Worm (Caenorhabditis elegans): ENCODE data around the gene cam-1.

Gene cam-1

DNA sequence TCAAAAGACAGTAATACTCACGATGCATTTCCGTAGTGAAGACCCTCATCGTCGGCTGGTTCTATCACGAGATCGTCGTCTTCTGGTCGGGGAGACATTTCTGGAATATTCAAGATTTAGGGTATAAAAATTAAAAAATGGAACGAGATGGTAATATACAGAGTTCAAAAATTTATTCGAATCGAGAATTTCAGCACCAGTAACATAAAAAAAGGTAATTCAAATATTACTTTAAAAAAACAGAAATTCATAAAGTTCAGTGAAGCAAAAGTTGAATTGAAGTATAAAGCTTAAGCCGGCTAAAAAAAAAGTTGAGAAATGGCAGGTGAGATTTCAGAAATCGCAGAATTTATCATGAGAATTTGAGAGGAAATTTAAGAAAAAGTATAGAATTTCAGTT lies at the start of gene cam-1:
cam-1 (minus strand) TSS at position 101 of the 400 bp plus-strand sequence.
- TF ChIP-seq nhr-237 (tag; optimal IDR thresholded peaks at IDR 0.05) = no peak
- TF ChIP-seq bed-3 (GFP tag; optimal IDR thresholded peaks at IDR 0.05) = no peak
- TF ChIP-seq sem-2 (GFP tag; optimal IDR thresholded peaks at IDR 0.05) = no peak
- TF ChIP-seq ceh-43 (GFP tag; optimal IDR thresholded peaks at IDR 0.05) = no peak
- TF ChIP-seq nhr-2 (tag; optimal IDR thresholded peaks at IDR 0.05) = no peak
- no peak for TF ChIP-seq unc-120 (tag; optimal IDR thresholded peaks at IDR 0.05; ENCODE audit: poor library complexity, severe bottlenecking)
- no peak for TF ChIP-seq M03D4.4 (tag; optimal IDR thresholded peaks at IDR 0.05)
- TF ChIP-seq hlh-1 (tag; optimal IDR thresholded peaks at IDR 0.05) = no peak
- TF ChIP-seq nhr-76 (tag; optimal IDR thresholded peaks at IDR 0.05) = no peak

DNA sequence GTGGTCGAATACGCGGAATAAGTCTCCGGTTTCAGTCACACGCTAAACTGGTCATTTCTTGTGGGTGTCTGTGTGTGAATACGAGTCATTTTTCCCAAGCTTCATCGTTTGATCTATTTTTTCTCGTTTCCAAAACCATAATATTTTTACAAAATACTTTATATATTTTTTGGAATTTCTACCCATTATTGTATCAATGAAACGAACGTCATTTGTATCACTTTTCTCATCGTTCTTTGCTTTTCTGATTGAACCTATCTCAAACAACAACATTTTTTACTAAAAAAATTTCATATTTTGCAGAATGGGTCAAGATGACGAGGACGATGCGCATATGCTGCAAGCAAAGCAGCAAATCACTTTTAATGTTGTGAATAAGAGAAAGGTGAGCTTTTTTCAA lies 48.1 kb upstream of the cam-1 start, which contains the start of gene mel-11:
mel-11 (plus strand) TSS at position 301 of the 400 bp plus-strand sequence.
- no peak for TF ChIP-seq sptf-1 (tag; optimal IDR thresholded peaks at IDR 0.05)
- no peak for TF ChIP-seq hlh-1 (tag; optimal IDR thresholded peaks at IDR 0.05)
- TF ChIP-seq drap-1 (GFP tag; optimal IDR thresholded peaks at IDR 0.05) = no peak
- TF ChIP-seq ceh-83 (GFP tag; optimal IDR thresholded peaks at IDR 0.05) = no peak
- no peak for TF ChIP-seq tbx-8 (GFP tag; optimal IDR thresholded peaks at IDR 0.05)
- no peak for TF ChIP-seq flh-1 (GFP tag; optimal IDR thresholded peaks at IDR 0.05)
- TF ChIP-seq nhr-12 (tag; optimal IDR thresholded peaks at IDR 0.05) = no peak
- no peak for TF ChIP-seq mab-5 (tag; optimal IDR thresholded peaks at IDR 0.05)

DNA sequence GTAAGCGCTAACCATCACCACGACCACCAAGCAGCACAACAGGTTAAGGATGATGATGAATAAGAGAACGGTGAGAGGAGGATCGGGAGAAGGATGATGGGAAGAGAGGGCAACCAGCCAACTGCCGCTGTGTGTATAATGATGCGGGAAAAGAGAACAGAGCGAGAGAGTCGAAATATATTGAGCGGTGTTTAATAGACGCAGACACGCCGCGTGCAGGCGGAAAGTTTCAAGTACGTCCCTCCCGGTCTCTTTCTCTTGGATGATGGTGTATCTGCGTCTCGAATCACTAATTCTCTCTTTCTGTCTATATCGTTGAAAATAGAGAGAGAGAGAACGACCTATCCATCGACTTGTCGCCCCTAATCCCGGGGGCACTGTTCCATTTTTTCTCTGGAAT lies 46.6 kb upstream of the cam-1 start:
- TF ChIP-seq nhr-237 (tag; optimal IDR thresholded peaks at IDR 0.05) (peak; percentile 7), ztf-11 (tag; optimal IDR thresholded peaks at IDR 0.05) (peak; percentile 59), unc-62 (GFP tag; optimal IDR thresholded peaks at IDR 0.05) (peak; percentile 53), pha-4 (tag; optimal IDR thresholded peaks at IDR 0.05) (peak; percentile 82), unc-39 (tag; optimal IDR thresholded peaks at IDR 0.05) (no peak), nhr-12 (tag; optimal IDR thresholded peaks at IDR 0.05) (no peak), cnd-1 (tag; optimal IDR thresholded peaks at IDR 0.05) (peak; percentile 26), snpc-4 (tag; optimal IDR thresholded peaks at IDR 0.05) (no peak), M03D4.4 (tag; optimal IDR thresholded peaks at IDR 0.05) (peak; percentile 1), lsy-2 (tag; optimal IDR thresholded peaks at IDR 0.05) (peak; percentile 11), blmp-1 (tag; optimal IDR thresholded peaks at IDR 0.05) (no peak), bed-3 (GFP tag; optimal IDR thresholded peaks at IDR 0.05) (no peak), ceh-43 (GFP tag; optimal IDR thresholded peaks at IDR 0.05) (no peak), sptf-1 (tag; optimal IDR thresholded peaks at IDR 0.05) (peak; percentile 33), zip-8 (tag; optimal IDR thresholded peaks at IDR 0.05) (no peak), ham-2 (GFP tag; optimal IDR thresholded peaks at IDR 0.05) (peak; percentile 79), lin-13 (tag; optimal IDR thresholded peaks at IDR 0.05) (peak; percentile 43), unc-120 (tag; optimal IDR thresholded peaks at IDR 0.05; ENCODE audit: poor library complexity, severe bottlenecking) (peak; percentile 16), mep-1 (tag; optimal IDR thresholded peaks at IDR 0.05) (peak; percentile 9), hlh-1 (tag; optimal IDR thresholded peaks at IDR 0.05) (peak; percentile 83), mls-2 (tag; optimal IDR thresholded peaks at IDR 0.05) (peak; percentile 54), ces-1 (GFP tag; optimal IDR thresholded peaks at IDR 0.05) (peak; percentile 57)

DNA sequence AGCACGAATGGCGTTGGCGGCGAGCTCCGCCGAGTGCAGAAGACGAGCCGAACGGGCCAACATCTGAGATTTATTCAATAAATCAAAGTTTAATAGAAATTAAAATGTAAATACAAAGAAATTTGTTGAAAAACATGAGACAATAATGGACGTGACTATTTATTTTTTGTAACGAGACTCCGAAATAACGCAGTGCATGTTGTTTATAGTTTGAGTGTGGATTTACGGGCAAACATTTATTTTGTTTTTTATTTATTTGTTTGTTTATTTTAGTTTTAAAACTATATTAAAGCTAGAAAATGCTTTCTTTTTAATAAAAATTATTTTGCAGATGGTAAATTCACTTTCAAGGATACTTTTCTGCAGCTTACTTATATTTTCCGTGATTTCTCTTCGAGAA lies 42.6 kb upstream of the cam-1 start, which contains the start of the genes sdhb-1 and cup-15:
sdhb-1 (minus strand) TSS at position 63 of the 400 bp plus-strand sequence.
cup-15 (plus strand) TSS at position 332 of the 400 bp plus-strand sequence.
- TF ChIP-seq zip-8 (tag; optimal IDR thresholded peaks at IDR 0.05) (no peak), mls-2 (tag; optimal IDR thresholded peaks at IDR 0.05) (no peak), sem-2 (GFP tag; optimal IDR thresholded peaks at IDR 0.05) (no peak), lsy-2 (tag; optimal IDR thresholded peaks at IDR 0.05) (no peak), ceh-39 (tag; optimal IDR thresholded peaks at IDR 0.05) (no peak), nhr-76 (tag; optimal IDR thresholded peaks at IDR 0.05) (no peak), blmp-1 (tag; optimal IDR thresholded peaks at IDR 0.05) (no peak), ztf-11 (tag; optimal IDR thresholded peaks at IDR 0.05) (no peak), elt-1 (tag; optimal IDR thresholded peaks at IDR 0.05; ENCODE audit: borderline replicate concordance, insufficient read depth) (no peak), ceh-83 (GFP tag; optimal IDR thresholded peaks at IDR 0.05) (no peak), nhr-237 (tag; optimal IDR thresholded peaks at IDR 0.05) (no peak), sptf-1 (tag; optimal IDR thresholded peaks at IDR 0.05) (no peak), flh-1 (GFP tag; optimal IDR thresholded peaks at IDR 0.05) (no peak), unc-39 (tag; optimal IDR thresholded peaks at IDR 0.05) (no peak), mep-1 (tag; optimal IDR thresholded peaks at IDR 0.05) (no peak), unc-120 (tag; optimal IDR thresholded peaks at IDR 0.05; ENCODE audit: poor library complexity, severe bottlenecking) (no peak), ces-1 (GFP tag; optimal IDR thresholded peaks at IDR 0.05) (no peak), lin-13 (tag; optimal IDR thresholded peaks at IDR 0.05) (no peak)

All from whole organism, mixed stage, embryonic.